Fruit fly (Drosophila melanogaster): Measurements from ENCODE around the gene sty.

dm6 chr3L:3434882-3435281 lies 10.1 kb upstream of the sty start:
- TF ChIP-seq CG8478 (optimal IDR thresholded peaks at IDR 0.05), result no peak
- no peak for TF ChIP-seq Dll (optimal IDR thresholded peaks at IDR 0.05)
- TF ChIP-seq EcR (GFP tag; optimal IDR thresholded peaks at IDR 0.05), result no peak
- no peak for TF ChIP-seq pan (optimal IDR thresholded peaks at IDR 0.05)
